Fruit fly (Drosophila melanogaster): Measurements from ENCODE around the gene Act5C.

Gene Act5C

dm6 chrX:5900146-5901093 is at the start of gene Act5C (continued):
- TF ChIP-seq CG15514 (GFP tag; optimal IDR thresholded peaks at IDR 0.05), result peak; percentile 80
- peak; percentile 93 for TF ChIP-seq NC2α (GFP tag; optimal IDR thresholded peaks at IDR 0.05)
- TF ChIP-seq zen2 (GFP tag; IDR thresholded peaks at IDR 0.05; ENCODE audit: partially characterized antibody), result no peak

dm6 chrX:5852677-5853076 is 48.0 kb upstream of the Act5C start:
- TF ChIP-seq Hr3 (GFP tag; optimal IDR thresholded peaks at IDR 0.05), result no peak
- peak; percentile 16 for TF ChIP-seq cwo (GFP tag; optimal IDR thresholded peaks at IDR 0.05)
- TF ChIP-seq CG7745 (tag; optimal IDR thresholded peaks at IDR 0.05), result no peak
- peak; percentile 45 for TF ChIP-seq gem (tag; optimal IDR thresholded peaks at IDR 0.05)
- TF ChIP-seq zen (tag; optimal IDR thresholded peaks at IDR 0.05), result peak; percentile 18
- peak; percentile 8 for TF ChIP-seq CG15269 (tag; optimal IDR thresholded peaks at IDR 0.05)
- no peak for TF ChIP-seq CG2202 (tag; optimal IDR thresholded peaks at IDR 0.05)
- no peak for TF ChIP-seq knrl (GFP tag; IDR thresholded peaks at IDR 0.05; ENCODE audit: partially characterized antibody)
- peak; percentile 41 for TF ChIP-seq dmrt99B (tag; optimal IDR thresholded peaks at IDR 0.05)
- TF ChIP-seq fd96Cb (tag; optimal IDR thresholded peaks at IDR 0.05), result peak; percentile 14
- TF ChIP-seq fu2 (GFP tag; optimal IDR thresholded peaks at IDR 0.05), result no peak
- peak; percentile 27 for TF ChIP-seq Fer3 (tag; optimal IDR thresholded peaks at IDR 0.05)
- peak; percentile 30; the same call in 1 of the 2 replicates for TF ChIP-seq CG32532 (GFP tag; IDR thresholded peaks at IDR 0.05)
- 0 out of 2 replicates have a peak, but pooled peaks have one; percentile 27 for TF ChIP-seq CG31441 (GFP tag; IDR thresholded peaks at IDR 0.05)
- no peak for TF ChIP-seq CG9215 (GFP tag; IDR thresholded peaks at IDR 0.05)
- TF ChIP-seq CG7839 (tag; optimal IDR thresholded peaks at IDR 0.05), result peak; percentile 60
- peak; percentile 29 for TF ChIP-seq CG17359 (tag; optimal IDR thresholded peaks at IDR 0.05)
- TF ChIP-seq lab (GFP tag; optimal IDR thresholded peaks at IDR 0.05), result peak; percentile 48
- peak; percentile 38; the same call in 1 of the 2 replicates for TF ChIP-seq slbo (GFP tag; IDR thresholded peaks at IDR 0.05)
- TF ChIP-seq CG7963 (GFP tag; IDR thresholded peaks at IDR 0.05; ENCODE audit: partially characterized antibody), result no peak
- no peak for TF ChIP-seq CG4404 (GFP tag; IDR thresholded peaks at IDR 0.05)
- TF ChIP-seq ase (GFP tag; IDR thresholded peaks at IDR 0.05), result no peak
- peak; percentile 13 for TF ChIP-seq scrt (GFP tag; optimal IDR thresholded peaks at IDR 0.05)
- TF ChIP-seq CG18262 (tag; optimal IDR thresholded peaks at IDR 0.05), result peak; percentile 5
- peak; percentile 24 for TF ChIP-seq CG12391 (tag; optimal IDR thresholded peaks at IDR 0.05)
- TF ChIP-seq CG2875 (GFP tag; optimal IDR thresholded peaks at IDR 0.05), result no peak
- no peak for TF ChIP-seq prd (optimal IDR thresholded peaks at IDR 0.05)
- peak; percentile 50; the same call in 2 of the 3 replicates for TF ChIP-seq prd (GFP tag; IDR thresholded peaks at IDR 0.05)
- peak; percentile 18 for TF ChIP-seq phol (tag; optimal IDR thresholded peaks at IDR 0.05)
- no peak for TF ChIP-seq CG11560 (tag; IDR thresholded peaks at IDR 0.05)
- peak; percentile 6 for TF ChIP-seq Xbp1 (GFP tag; optimal IDR thresholded peaks at IDR 0.05)
- peak; percentile 16 for TF ChIP-seq Sox102F (GFP tag; optimal IDR thresholded peaks at IDR 0.05)
- peak; percentile 29 for TF ChIP-seq Fer1 (GFP tag; optimal IDR thresholded peaks at IDR 0.05)
- TF ChIP-seq gsb (GFP tag; IDR thresholded peaks at IDR 0.05), result no peak
- no peak for TF ChIP-seq Poxn (GFP tag; IDR thresholded peaks at IDR 0.05)
- TF ChIP-seq CG15514 (GFP tag; optimal IDR thresholded peaks at IDR 0.05), result peak; percentile 0
- TF ChIP-seq grau (tag; optimal IDR thresholded peaks at IDR 0.05), result peak; percentile 27
- no peak for TF ChIP-seq pan (optimal IDR thresholded peaks at IDR 0.05)
- peak in 1 of 2 experiments; percentile 15 for TF ChIP-seq pan (GFP tag; optimal IDR thresholded peaks at IDR 0.05 in 1 of 2, IDR thresholded peaks at IDR 0.05 in 1 of 2)
- TF ChIP-seq nom (GFP tag; optimal IDR thresholded peaks at IDR 0.05), result no peak
- no peak for TF ChIP-seq CG3995 (GFP tag; optimal IDR thresholded peaks at IDR 0.05)
- TF ChIP-seq Meics (GFP tag; optimal IDR thresholded peaks at IDR 0.05), result peak; percentile 3
- peak; percentile 50 for TF ChIP-seq CG18599 (GFP tag; optimal IDR thresholded peaks at IDR 0.05)

Data from whole organism, embryonic.